Fruit fly (Drosophila melanogaster) whole organism, embryonic: Measurements from ENCODE around the gene OtopLb.
A peak's percentile ranks its signal among the peaks of the same experiment; 100 is the strongest.

Source experiments
- Ada2b ChIP-seq: fragments of 200-800 bp; sonication (Bioruptor generic); IDR thresholded peaks from 2 replicates; pipeline ENCODE4 v1.3.6; 2022; ENCODE audit warnings: missing biosample characterization, missing genetic modification characterization
- Atf3 ChIP-seq: fragments of 200-800 bp; sonication (Bioruptor generic); optimal IDR thresholded peaks from 3 replicates; lab custom pipeline; 2016; ENCODE audit warnings: missing biosample characterization, missing genetic modification characterization
- CG10431 ChIP-seq: fragments of 200-800 bp; sonication (Bioruptor generic); optimal IDR thresholded peaks from 3 replicates; lab custom pipeline; 2018; ENCODE audit warnings: missing biosample characterization, mild to moderate bottlenecking, missing genetic modification characterization
- CG12219 ChIP-seq: fragments of 200-800 bp; sonication (Bioruptor generic); optimal IDR thresholded peaks from 3 replicates; lab custom pipeline; 2018; ENCODE audit warnings: missing biosample characterization, mild to moderate bottlenecking, missing genetic modification characterization
- CG1233 ChIP-seq: fragments of 200-800 bp; sonication (Bioruptor generic); optimal IDR thresholded peaks from 4 replicates; lab custom pipeline; 2018; ENCODE audit warnings: missing biosample characterization, mild to moderate bottlenecking, missing genetic modification characterization
- CG13775 ChIP-seq: fragments of 200-800 bp; sonication (Bioruptor generic); optimal IDR thresholded peaks from 3 replicates; lab custom pipeline; 2017; ENCODE audit warnings: missing biosample characterization, mild to moderate bottlenecking, missing genetic modification characterization
- CG15269 ChIP-seq: fragments of 200-800 bp; sonication (Bioruptor generic); optimal IDR thresholded peaks from 2 replicates; lab custom pipeline; 2018; ENCODE audit warnings: missing biosample characterization, mild to moderate bottlenecking, missing genetic modification characterization, moderate library complexity
- CG15696 ChIP-seq: fragments of 200-800 bp; sonication (Bioruptor generic); optimal IDR thresholded peaks from 2 replicates; lab custom pipeline; 2019; ENCODE audit warnings: missing biosample characterization, mild to moderate bottlenecking, missing genetic modification characterization, moderate library complexity
- CG1792 ChIP-seq: fragments of 200-800 bp; sonication (Bioruptor generic); optimal IDR thresholded peaks from 2 replicates; lab custom pipeline; 2016; ENCODE audit warnings: missing biosample characterization, missing genetic modification characterization
- CG18764 ChIP-seq: fragments of 200-800 bp; sonication (Bioruptor generic); optimal IDR thresholded peaks from 3 replicates; lab custom pipeline; 2016; ENCODE audit warnings: missing biosample characterization, missing genetic modification characterization
- CG2712 ChIP-seq: fragments of 200-800 bp; optimal IDR thresholded peaks from 3 replicates; lab custom pipeline; 2019; ENCODE audit warnings: missing biosample characterization, mild to moderate bottlenecking, missing genetic modification characterization, moderate library complexity
- CG3281 ChIP-seq: fragments of 200-800 bp; sonication (Bioruptor generic); optimal IDR thresholded peaks from 3 replicates; lab custom pipeline; 2017; ENCODE audit warnings: missing biosample characterization, mild to moderate bottlenecking, missing genetic modification characterization
- CG34376 ChIP-seq: fragments of 200-800 bp; sonication (Bioruptor generic); optimal IDR thresholded peaks from 2 replicates; lab custom pipeline; 2018; ENCODE audit warnings: missing biosample characterization, mild to moderate bottlenecking, missing genetic modification characterization
- CG4360 ChIP-seq: fragments of 200-800 bp; sonication (Bioruptor generic); IDR thresholded peaks from 2 replicates; pipeline ENCODE4 v1.3.6; 2022; ENCODE audit warnings: missing biosample characterization, missing genetic modification characterization
- CG4854 ChIP-seq: fragments of 200-800 bp; sonication (Bioruptor generic); optimal IDR thresholded peaks from 2 replicates; lab custom pipeline; 2016; ENCODE audit warnings: missing biosample characterization, missing genetic modification characterization, inconsistent platforms
- CG6254 ChIP-seq: fragments of 200-800 bp; sonication (Bioruptor generic); optimal IDR thresholded peaks from 3 replicates; lab custom pipeline; 2017; ENCODE audit warnings: mild to moderate bottlenecking, missing biosample characterization, missing genetic modification reagents, missing genetic modification characterization
- CG8478 ChIP-seq: fragments of >200 bp; optimal IDR thresholded peaks from 2 replicates; lab custom pipeline; 2018
- CG8924 ChIP-seq: fragments of 200-800 bp; optimal IDR thresholded peaks from 3 replicates; lab custom pipeline; 2019; ENCODE audit warnings: missing biosample characterization, mild to moderate bottlenecking, missing genetic modification characterization, moderate library complexity
- CG9876 ChIP-seq: fragments of 200-800 bp; sonication (Bioruptor generic); optimal IDR thresholded peaks from 2 replicates; lab custom pipeline; 2016; ENCODE audit warnings: missing biosample characterization, missing genetic modification characterization
- Chrac-16 ChIP-seq: fragments of 200-800 bp; sonication (Bioruptor generic); optimal IDR thresholded peaks from 3 replicates; lab custom pipeline; 2016; ENCODE audit warnings: missing biosample characterization, missing genetic modification characterization
- Dbx ChIP-seq: fragments of 200-800 bp; sonication (Bioruptor generic); IDR thresholded peaks from 3 replicates; pipeline ENCODE4 v1.3.6; 2022; ENCODE audit warnings: missing biosample characterization, missing genetic modification characterization
- Dfd ChIP-seq, 2 experiments: fragments of >200 bp; optimal IDR thresholded peaks; 2 replicates each; lab custom pipeline; 2017; ENCODE audit warnings: missing biosample characterization in 2 of 2, missing genetic modification characterization in 2 of 2
- Ets65A ChIP-seq: fragments of 200-800 bp; sonication (Bioruptor generic); peaks from one replicate; lab custom pipeline; 2016; ENCODE audit warnings: missing biosample characterization, missing genetic modification characterization
- MBD-R2 ChIP-seq: fragments of 200-800 bp; sonication (Bioruptor generic); IDR thresholded peaks from 2 replicates; pipeline ENCODE4 v1.3.6; 2022; ENCODE audit warnings: missing biosample characterization, missing genetic modification characterization
- Mad ChIP-seq: fragments of 200-800 bp; sonication (Bioruptor generic); optimal IDR thresholded peaks from 2 replicates; lab custom pipeline; 2016; ENCODE audit warnings: missing biosample characterization, missing genetic modification characterization
- Mes4 ChIP-seq: fragments of 200-800 bp; sonication (Bioruptor generic); optimal IDR thresholded peaks from 2 replicates; lab custom pipeline; 2016; ENCODE audit warnings: missing biosample characterization, missing genetic modification characterization
- Oli ChIP-seq: fragments of 200-800 bp; sonication (Bioruptor generic); optimal IDR thresholded peaks from 2 replicates; lab custom pipeline; 2018; ENCODE audit warnings: missing biosample characterization, mild to moderate bottlenecking, missing genetic modification characterization, moderate library complexity
- PHDP ChIP-seq: fragments of 200-800 bp; sonication (Bioruptor generic); optimal IDR thresholded peaks from 3 replicates; lab custom pipeline; 2018; ENCODE audit warnings: missing biosample characterization, mild to moderate bottlenecking, missing genetic modification characterization, moderate library complexity
- Sin3A ChIP-seq: fragments of >200 bp; optimal IDR thresholded peaks from 2 replicates; lab custom pipeline; 2018
- Sox100B ChIP-seq: fragments of 200-800 bp; sonication (Bioruptor generic); optimal IDR thresholded peaks from 3 replicates; lab custom pipeline; 2018; ENCODE audit warnings: missing biosample characterization, mild to moderate bottlenecking, missing genetic modification characterization
- Sry-δ ChIP-seq: fragments of 200-800 bp; sonication (Bioruptor generic); optimal IDR thresholded peaks from 2 replicates; lab custom pipeline; 2016; ENCODE audit warnings: missing biosample characterization, missing genetic modification characterization
- Taf1 ChIP-seq: fragments of 200-800 bp; sonication (Bioruptor generic); IDR thresholded peaks from 2 replicates; pipeline ENCODE4 v1.3.6; 2022; ENCODE audit warnings: missing biosample characterization, missing genetic modification characterization
- chm ChIP-seq: fragments of 200-800 bp; sonication (Bioruptor generic); IDR thresholded peaks from 2 replicates; pipeline ENCODE4 v1.3.6; 2022; ENCODE audit warnings: missing biosample characterization, missing genetic modification characterization
- ci ChIP-seq: fragments of 200-800 bp; sonication (Bioruptor generic); IDR thresholded peaks from 3 replicates; pipeline ENCODE4 v1.3.6; 2022; ENCODE audit warnings: missing biosample characterization, missing genetic modification characterization
- da ChIP-seq: fragments of 200-800 bp; sonication (Bioruptor generic); optimal IDR thresholded peaks from 2 replicates; lab custom pipeline; 2016; ENCODE audit warnings: missing biosample characterization, missing genetic modification characterization
- dmrt99B ChIP-seq: fragments of 200-800 bp; sonication (Bioruptor generic); optimal IDR thresholded peaks from 2 replicates; lab custom pipeline; 2018; ENCODE audit warnings: missing biosample characterization, mild to moderate bottlenecking, missing genetic modification characterization, moderate library complexity
- exex ChIP-seq: fragments of 200-800 bp; sonication (Bioruptor generic); optimal IDR thresholded peaks from 4 replicates; lab custom pipeline; 2018; ENCODE audit warnings: missing biosample characterization, mild to moderate bottlenecking, missing genetic modification characterization, moderate library complexity
- fd102C ChIP-seq: fragments of 200-800 bp; sonication (Bioruptor generic); optimal IDR thresholded peaks from 2 replicates; lab custom pipeline; 2018; ENCODE audit warnings: missing biosample characterization, mild to moderate bottlenecking, missing genetic modification characterization, moderate library complexity
- grau ChIP-seq: fragments of 200-800 bp; optimal IDR thresholded peaks from 3 replicates; lab custom pipeline; 2019; ENCODE audit warnings: missing biosample characterization, mild to moderate bottlenecking, missing genetic modification characterization, moderate library complexity
- grn ChIP-seq: fragments of 200-800 bp; sonication (Bioruptor generic); optimal IDR thresholded peaks from 3 replicates; lab custom pipeline; 2017; ENCODE audit warnings: missing biosample characterization, missing genetic modification characterization
- gsb-n ChIP-seq: fragments of 200-800 bp; sonication (Bioruptor generic); optimal IDR thresholded peaks from 3 replicates; lab custom pipeline; 2018; ENCODE audit warnings: missing biosample characterization, mild to moderate bottlenecking, missing genetic modification characterization
- odd ChIP-seq: fragments of 200-800 bp; sonication (Bioruptor generic); optimal IDR thresholded peaks from 2 replicates; lab custom pipeline; 2017; ENCODE audit warnings: missing biosample characterization, mild to moderate bottlenecking, missing genetic modification characterization
- peb ChIP-seq: fragments of 200-800 bp; sonication (Bioruptor generic); IDR thresholded peaks from 2 replicates; pipeline ENCODE4 v1.3.6; 2022; ENCODE audit warnings: missing biosample characterization, missing genetic modification characterization
- pho ChIP-seq: fragments of 200-800 bp; sonication (Bioruptor generic); optimal IDR thresholded peaks from 2 replicates; lab custom pipeline; 2016; ENCODE audit warnings: missing biosample characterization, missing genetic modification characterization
- pros ChIP-seq: fragments of 200-800 bp; sonication (Bioruptor generic); optimal IDR thresholded peaks from 3 replicates; lab custom pipeline; 2019; ENCODE audit warnings: missing biosample characterization, mild to moderate bottlenecking, missing genetic modification characterization, moderate library complexity
- pzg ChIP-seq: fragments of 200-800 bp; sonication (Bioruptor generic); optimal IDR thresholded peaks from 3 replicates; lab custom pipeline; 2018; ENCODE audit warnings: missing biosample characterization, mild to moderate bottlenecking, missing genetic modification characterization, moderate library complexity
- sens-2 ChIP-seq: fragments of 200-800 bp; sonication (Bioruptor generic); IDR thresholded peaks from 2 replicates; pipeline ENCODE4 v1.3.6; 2022; ENCODE audit warnings: missing biosample characterization, missing genetic modification characterization
- seq ChIP-seq: fragments of 200-800 bp; sonication (Bioruptor generic); IDR thresholded peaks from 2 replicates; pipeline ENCODE4 v1.3.6; 2022; ENCODE audit warnings: missing biosample characterization, missing genetic modification characterization
- sisA ChIP-seq: fragments of 200-800 bp; sonication (Bioruptor generic); IDR thresholded peaks from 2 replicates; pipeline ENCODE4 v1.3.6; 2022; ENCODE audit warnings: missing biosample characterization, missing genetic modification characterization
- tio ChIP-seq: fragments of 200-800 bp; sonication (Bioruptor generic); optimal IDR thresholded peaks from 2 replicates; lab custom pipeline; 2017; ENCODE audit warnings: missing biosample characterization, missing genetic modification characterization, inconsistent platforms

The OtopLb gene

dm6 chr2L:3302958-3303842, 22.9 kb upstream of the OtopLb start, which contains the start of gene CG9663 (continued):
- TF ChIP-seq CG1792 (GFP tag; lab: Kevin White, UChicago) (no peak), CG3281 (no peak), pros (peak; percentile 94), Mes4 (GFP tag; lab: Kevin White, UChicago) (peak; percentile 3), Sox100B (GFP tag; lab: Kevin White, UChicago) (no peak), odd (GFP tag; lab: Kevin White, UChicago) (no peak), CG4854 (GFP tag; lab: Kevin White, UChicago) (no peak), CG18764 (no peak), seq (GFP tag; lab: Robert Waterston, UW) (peak; percentile 88; the same call in 1 of the 2 replicates), Atf3 (GFP tag; lab: Kevin White, UChicago) (no peak), CG12219 (GFP tag; lab: Kevin White, UChicago) (peak; percentile 14), peb (no peak), Mad (GFP tag; lab: Kevin White, UChicago) (no peak), dmrt99B (tag; lab: Kevin White, UChicago) (no peak), CG15696 (tag; lab: Kevin White, UChicago) (no peak), sisA (GFP tag; lab: Robert Waterston, UW) (no peak), CG10431 (GFP tag; lab: Kevin White, UChicago) (peak; percentile 51), CG15269 (tag; lab: Kevin White, UChicago) (no peak), CG6254 (GFP tag; lab: Kevin White, UChicago) (peak; percentile 16), ci (GFP tag; lab: Robert Waterston, UW) (peak; percentile 71; the same call in 2 of the 3 replicates), Sry-δ (GFP tag; lab: Kevin White, UChicago) (peak; percentile 91), grn (peak; percentile 87), PHDP (peak; percentile 29), pzg (peak; percentile 70), CG34376 (GFP tag; lab: Kevin White, UChicago) (peak; percentile 68), CG1233 (GFP tag; lab: Kevin White, UChicago) (no peak), Dfd (GFP tag; optimal IDR thresholded peaks at IDR 0.05; lab: Kevin White, UChicago) (no peak), Ets65A (GFP tag; lab: Kevin White, UChicago) (no peak), gsb-n (no peak), grau (tag; lab: Kevin White, UChicago) (no peak), tio (no peak), MBD-R2 (no peak; the same call in 1 of the 2 replicates), Chrac-16 (GFP tag; lab: Kevin White, UChicago) (peak; percentile 3), Dbx (GFP tag; lab: Robert Waterston, UW) (peak; percentile 35; the same call in 1 of the 3 replicates), pho (GFP tag; lab: Kevin White, UChicago) (no peak), CG13775 (GFP tag; lab: Kevin White, UChicago) (peak; percentile 1), CG8478 (lab: Kevin White, UChicago) (no peak), Oli (tag; lab: Kevin White, UChicago) (no peak), Ada2b (GFP tag; lab: Robert Waterston, UW) (no peak), chm (GFP tag; lab: Robert Waterston, UW) (peak; percentile 75), CG9876 (GFP tag; lab: Kevin White, UChicago) (no peak), CG4360 (GFP tag; lab: Robert Waterston, UW) (peak; percentile 13; the same call in 1 of the 2 replicates), exex (peak; percentile 86), fd102C (GFP tag; lab: Kevin White, UChicago) (no peak), Taf1 (GFP tag; lab: Robert Waterston, UW) (0 out of 2 replicates have a peak, but pooled peaks have one; percentile 30), Sin3A (lab: Kevin White, UChicago) (peak; percentile 53), CG2712 (tag; lab: Kevin White, UChicago) (peak; percentile 33), da (no peak), sens-2 (GFP tag; lab: Robert Waterston, UW) (no peak), CG8924 (peak; percentile 22)
